Fruit fly (Drosophila melanogaster): ENCODE results near the gene HP1b.

The HP1b gene

DNA sequence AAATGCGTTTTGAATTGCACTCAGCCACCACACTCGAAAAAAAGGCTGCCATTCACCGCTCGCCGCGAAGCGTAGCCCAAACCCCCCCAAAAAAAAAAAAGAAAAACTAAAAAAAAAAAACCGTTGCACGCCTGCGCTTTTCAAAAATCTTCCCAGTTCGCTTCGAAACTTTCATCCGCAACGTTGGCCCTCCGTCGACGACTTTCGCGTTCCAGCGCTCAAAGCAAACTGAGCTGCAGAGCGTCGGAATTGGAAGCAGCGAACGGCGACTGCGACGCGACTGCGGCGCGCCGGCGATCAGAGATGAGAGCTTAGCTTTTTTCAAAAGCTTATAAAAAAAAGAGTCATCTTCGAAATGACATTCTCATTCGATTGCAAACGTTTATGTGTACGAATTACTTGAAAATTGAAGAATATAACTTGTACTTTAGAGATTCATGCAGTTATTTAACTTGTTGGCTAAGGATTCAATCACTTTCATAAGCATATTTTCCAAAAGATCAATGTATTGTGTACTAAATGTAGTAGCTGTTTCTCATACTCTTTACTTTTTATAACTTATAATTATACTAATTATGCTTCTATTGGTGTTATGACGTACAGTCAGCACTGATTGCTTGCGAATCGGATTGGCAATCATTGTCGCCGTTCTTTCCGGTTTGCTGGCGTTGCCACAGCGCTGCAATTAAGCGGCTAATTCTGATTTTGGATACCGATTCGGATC is 12.9 kb upstream of the HP1b start, which contains the start of gene CG15365 (continued):
- TF ChIP-seq Eip93F (GFP tag; optimal IDR thresholded peaks at IDR 0.05) (no peak), CG9139 (GFP tag; optimal IDR thresholded peaks at IDR 0.05) (no peak), CG10631 (GFP tag; optimal IDR thresholded peaks at IDR 0.05) (peak; percentile 20), CG8632 (GFP tag; optimal IDR thresholded peaks at IDR 0.05) (no peak), CG31627 (GFP tag; optimal IDR thresholded peaks at IDR 0.05) (peak; percentile 45), CG3919 (GFP tag; optimal IDR thresholded peaks at IDR 0.05) (peak; percentile 7), cyc (GFP tag; optimal IDR thresholded peaks at IDR 0.05) (no peak), CG10669 (GFP tag; optimal IDR thresholded peaks at IDR 0.05) (no peak), Lpt (GFP tag; optimal IDR thresholded peaks at IDR 0.05) (no peak), eg (GFP tag; IDR thresholded peaks at IDR 0.05) (peak; percentile 43; the same call in 2 of the 3 replicates), ss (GFP tag; optimal IDR thresholded peaks at IDR 0.05) (no peak), dsx (GFP tag; optimal IDR thresholded peaks at IDR 0.05; ENCODE audit: poor library complexity, severe bottlenecking) (peak; percentile 9), CG15336 (GFP tag; IDR thresholded peaks at IDR 0.05) (peak; percentile 39; the same call in 1 of the 2 replicates), acj6 (GFP tag; optimal IDR thresholded peaks at IDR 0.05) (peak; percentile 38), Smox (GFP tag; optimal IDR thresholded peaks at IDR 0.05) (peak; percentile 66), CG7368 (GFP tag; optimal IDR thresholded peaks at IDR 0.05) (no peak), CG6808 (GFP tag; optimal IDR thresholded peaks at IDR 0.05) (no peak), CG3032 (tag; optimal IDR thresholded peaks at IDR 0.05) (peak; percentile 29), CG34406 (GFP tag; optimal IDR thresholded peaks at IDR 0.05) (no peak), CG1621 (tag; optimal IDR thresholded peaks at IDR 0.05) (no peak), Ets96B (tag; optimal IDR thresholded peaks at IDR 0.05) (no peak), CG11762 (GFP tag; optimal IDR thresholded peaks at IDR 0.05; ENCODE audit: insufficient read depth) (no peak), salr (GFP tag; optimal IDR thresholded peaks at IDR 0.05) (peak; percentile 9 to 16), Sox15 (GFP tag; optimal IDR thresholded peaks at IDR 0.05) (peak; percentile 1), vri (GFP tag; optimal IDR thresholded peaks at IDR 0.05) (no peak), Gug (GFP tag; IDR thresholded peaks at IDR 0.05) (no peak; the same call in 1 of the 2 replicates), CG8319 (GFP tag; optimal IDR thresholded peaks at IDR 0.05) (no peak), CG11294 (GFP tag; IDR thresholded peaks at IDR 0.05) (no peak), fd85E (GFP tag; optimal IDR thresholded peaks at IDR 0.05) (no peak), Sox14 (GFP tag; optimal IDR thresholded peaks at IDR 0.05) (no peak), topi (GFP tag; optimal IDR thresholded peaks at IDR 0.05) (peak; percentile 34)

DNA sequence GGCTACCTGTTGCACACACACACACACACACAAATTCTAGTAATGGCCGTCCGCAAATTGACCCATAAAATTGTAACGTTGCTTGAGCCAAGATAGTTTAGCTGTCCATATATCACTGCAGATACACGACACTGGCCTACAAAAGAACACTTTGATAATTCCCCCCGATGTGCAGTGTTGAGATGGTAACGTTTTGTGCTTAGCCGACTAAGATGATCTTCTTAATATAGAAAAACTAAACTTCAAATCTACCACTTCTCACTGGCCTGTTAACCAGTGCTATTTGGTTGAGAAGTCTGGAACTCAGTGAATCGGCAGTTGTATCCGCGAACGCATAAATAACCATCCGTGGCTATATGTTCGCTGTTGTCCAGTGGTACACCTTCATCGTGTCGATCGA is 12.0 kb upstream of the HP1b start:
- no peak for TF ChIP-seq Sox102F (GFP tag; optimal IDR thresholded peaks at IDR 0.05)
- TF ChIP-seq cyc (GFP tag; optimal IDR thresholded peaks at IDR 0.05), result no peak
- no peak for TF ChIP-seq fd85E (GFP tag; optimal IDR thresholded peaks at IDR 0.05)
- TF ChIP-seq CG31627 (GFP tag; optimal IDR thresholded peaks at IDR 0.05), result peak; percentile 33
- TF ChIP-seq CG6854 (GFP tag; optimal IDR thresholded peaks at IDR 0.05), result no peak
- peak; percentile 33 for TF ChIP-seq Hr4 (GFP tag; optimal IDR thresholded peaks at IDR 0.05)
- no peak for TF ChIP-seq Met (GFP tag; optimal IDR thresholded peaks at IDR 0.05)
- TF ChIP-seq CG1621 (tag; optimal IDR thresholded peaks at IDR 0.05), result peak; percentile 82
- TF ChIP-seq achi (GFP tag; optimal IDR thresholded peaks at IDR 0.05), result peak; percentile 64
- peak; percentile 85 for TF ChIP-seq eg (GFP tag; IDR thresholded peaks at IDR 0.05)
- peak; percentile 32 for TF ChIP-seq dac (GFP tag; optimal IDR thresholded peaks at IDR 0.05)
- TF ChIP-seq Hr39 (GFP tag; optimal IDR thresholded peaks at IDR 0.05), result no peak
- peak; percentile 6 for TF ChIP-seq CG11762 (GFP tag; optimal IDR thresholded peaks at IDR 0.05; ENCODE audit: insufficient read depth)
- TF ChIP-seq CG16779 (tag; optimal IDR thresholded peaks at IDR 0.05), result peak; percentile 41
- TF ChIP-seq Lpt (GFP tag; optimal IDR thresholded peaks at IDR 0.05), result peak; percentile 21
- peak; percentile 34 for TF ChIP-seq acj6 (GFP tag; optimal IDR thresholded peaks at IDR 0.05)
- TF ChIP-seq CG32006 (GFP tag; optimal IDR thresholded peaks at IDR 0.05), result peak; percentile 74
- no peak for TF ChIP-seq CG8319 (GFP tag; optimal IDR thresholded peaks at IDR 0.05)
- peak; percentile 69 for TF ChIP-seq CG15336 (GFP tag; IDR thresholded peaks at IDR 0.05)
- TF ChIP-seq pdm3 (GFP tag; optimal IDR thresholded peaks at IDR 0.05), result peak; percentile 55
- peak; percentile 68 for TF ChIP-seq CG10669 (GFP tag; optimal IDR thresholded peaks at IDR 0.05)
- TF ChIP-seq svp (GFP tag), result peak; percentile 68
- TF ChIP-seq salr (GFP tag; optimal IDR thresholded peaks at IDR 0.05), result peak in 1 of 2 experiments; percentile 77
- no peak for TF ChIP-seq Blimp-1 (GFP tag; optimal IDR thresholded peaks at IDR 0.05)
- peak; percentile 56 for TF ChIP-seq Eip75B (GFP tag; optimal IDR thresholded peaks at IDR 0.05)
- peak; percentile 62 for TF ChIP-seq OdsH (GFP tag; optimal IDR thresholded peaks at IDR 0.05)
- no peak for TF ChIP-seq Sox15 (GFP tag; optimal IDR thresholded peaks at IDR 0.05)
- TF ChIP-seq CG6163 (GFP tag; IDR thresholded peaks at IDR 0.05), result peak; percentile 91
- no peak for TF ChIP-seq Ets21C (GFP tag; optimal IDR thresholded peaks at IDR 0.05)
- TF ChIP-seq esn (GFP tag; optimal IDR thresholded peaks at IDR 0.05), result peak; percentile 26
- TF ChIP-seq Gug (GFP tag; IDR thresholded peaks at IDR 0.05), result peak; percentile 55
